Fruit fly (Drosophila melanogaster) whole organism, embryonic: ENCODE measurements around the gene CG32812.

Experiments used
- Awh ChIP-seq: fragments of 200-800 bp; sonication (Bioruptor generic); IDR thresholded peaks from 2 replicates; pipeline ENCODE4, ENCODE4 v1.3.6; 2022; ENCODE audit warnings: missing biosample characterization, missing genetic modification characterization
- C15 ChIP-seq: fragments of 200-800 bp; sonication (Bioruptor generic); IDR thresholded peaks from 3 replicates; pipeline ENCODE4 v1.3.6; 2022; ENCODE audit warnings: missing biosample characterization, missing genetic modification characterization
- CG10147 ChIP-seq: fragments of 200-800 bp; sonication (Bioruptor generic); optimal IDR thresholded peaks from 2 replicates; lab custom pipeline; 2019; ENCODE audit warnings: missing biosample characterization, mild to moderate bottlenecking, missing genetic modification characterization, moderate library complexity
- CG11085 ChIP-seq: fragments of 200-800 bp; sonication (Bioruptor generic); IDR thresholded peaks from 2 replicates; pipeline ENCODE4 v1.3.6; 2022; ENCODE audit warnings: missing biosample characterization, missing genetic modification characterization
- CG11247 ChIP-seq: fragments of 200-800 bp; sonication (Bioruptor generic); IDR thresholded peaks from 2 replicates; pipeline ENCODE4 v1.3.6; 2022; ENCODE audit warnings: missing biosample characterization, missing genetic modification characterization
- CG11560 ChIP-seq: fragments of 200-800 bp; sonication (Bioruptor generic); IDR thresholded peaks from 3 replicates; pipeline ENCODE4 v1.3.6; 2022; ENCODE audit warnings: missing biosample characterization, missing genetic modification characterization
- CG1529 ChIP-seq: fragments of 200-800 bp; sonication (Bioruptor generic); optimal IDR thresholded peaks from 3 replicates; lab custom pipeline; 2018; ENCODE audit warnings: missing biosample characterization, missing genetic modification characterization
- CG15514 ChIP-seq: fragments of 200-800 bp; sonication (Bioruptor generic); optimal IDR thresholded peaks from 3 replicates; lab custom pipeline; 2017; ENCODE audit warnings: missing biosample characterization, missing genetic modification characterization, mild to moderate bottlenecking, moderate library complexity, missing genetic modification reagents
- CG17359 ChIP-seq: fragments of 200-800 bp; sonication (Bioruptor generic); optimal IDR thresholded peaks from 3 replicates; lab custom pipeline; 2018; ENCODE audit warnings: missing biosample characterization, mild to moderate bottlenecking, missing genetic modification characterization, moderate library complexity
- CG17361 ChIP-seq: fragments of 200-800 bp; sonication (Bioruptor generic); IDR thresholded peaks from 3 replicates; pipeline ENCODE4 v1.3.6; 2022; ENCODE audit warnings: missing biosample characterization, missing genetic modification characterization
- CG17612 ChIP-seq: fragments of 200-800 bp; sonication (Bioruptor generic); IDR thresholded peaks from 2 replicates; pipeline ENCODE4 v1.3.6; 2022; ENCODE audit warnings: missing biosample characterization, missing genetic modification characterization
- CG31388 ChIP-seq: fragments of 200-800 bp; sonication (Bioruptor generic); optimal IDR thresholded peaks from 2 replicates; lab custom pipeline; 2016; ENCODE audit warnings: missing biosample characterization, missing genetic modification characterization
- CG3838 ChIP-seq: fragments of 200-800 bp; sonication (Bioruptor generic); optimal IDR thresholded peaks from 3 replicates; lab custom pipeline; 2016; ENCODE audit warnings: missing biosample characterization, missing genetic modification characterization
- CG6254 ChIP-seq: fragments of 200-800 bp; sonication (Bioruptor generic); optimal IDR thresholded peaks from 3 replicates; lab custom pipeline; 2017; ENCODE audit warnings: mild to moderate bottlenecking, missing biosample characterization, missing genetic modification reagents, missing genetic modification characterization
- CG6765 ChIP-seq: fragments of 200-800 bp; sonication (Bioruptor generic); optimal IDR thresholded peaks from 3 replicates; lab custom pipeline; 2017; ENCODE audit warnings: missing biosample characterization, mild to moderate bottlenecking, missing genetic modification characterization
- CG7745 ChIP-seq: fragments of 200-800 bp; sonication (Bioruptor generic); optimal IDR thresholded peaks from 2 replicates; lab custom pipeline; 2018; ENCODE audit warnings: missing biosample characterization, mild to moderate bottlenecking, missing genetic modification characterization, moderate library complexity
- CG8944 ChIP-seq: fragments of 200-800 bp; sonication (Bioruptor generic); optimal IDR thresholded peaks from 3 replicates; lab custom pipeline; 2016; ENCODE audit warnings: missing biosample characterization, missing genetic modification characterization
- CG9727 ChIP-seq: fragments of 200-800 bp; sonication (Bioruptor generic); optimal IDR thresholded peaks from 3 replicates; lab custom pipeline; 2017; ENCODE audit warnings: missing biosample characterization, mild to moderate bottlenecking, missing genetic modification characterization
- CG9797 ChIP-seq: fragments of 200-800 bp; sonication (Bioruptor generic); optimal IDR thresholded peaks from 3 replicates; lab custom pipeline; 2018; ENCODE audit warnings: missing biosample characterization, mild to moderate bottlenecking, missing genetic modification characterization
- CG9817 ChIP-seq: fragments of 200-800 bp; sonication (Bioruptor generic); optimal IDR thresholded peaks from 2 replicates; lab custom pipeline; 2018; ENCODE audit warnings: missing biosample characterization, mild to moderate bottlenecking, missing genetic modification characterization, moderate library complexity
- CkIIα-i1 ChIP-seq: fragments of 200-800 bp; sonication (Bioruptor generic); IDR thresholded peaks from 2 replicates; pipeline ENCODE4 v1.3.6; 2022; ENCODE audit warnings: missing biosample characterization, missing genetic modification characterization
- D19A ChIP-seq: fragments of 200-800 bp; optimal IDR thresholded peaks from 3 replicates; lab custom pipeline; 2019; ENCODE audit warnings: missing biosample characterization, mild to moderate bottlenecking, missing genetic modification characterization, moderate library complexity
- Dip3 ChIP-seq: fragments of 200-800 bp; sonication (Bioruptor generic); optimal IDR thresholded peaks from 3 replicates; lab custom pipeline; 2016; ENCODE audit warnings: missing biosample characterization, missing genetic modification characterization
- E2f1 ChIP-seq: fragments of 200-800 bp; sonication (Bioruptor generic); IDR thresholded peaks from 2 replicates; pipeline ENCODE4 v1.3.6; 2022; ENCODE audit warnings: missing biosample characterization, missing genetic modification characterization
- Ets97D ChIP-seq: fragments of 200-800 bp; sonication (Bioruptor generic); optimal IDR thresholded peaks from 3 replicates; lab custom pipeline; 2016; ENCODE audit warnings: missing biosample characterization, missing genetic modification characterization
- Lhr ChIP-seq: fragments of 200-800 bp; sonication (Bioruptor generic); optimal IDR thresholded peaks from 3 replicates; lab custom pipeline; 2017; ENCODE audit warnings: mild to moderate bottlenecking, missing biosample characterization, missing genetic modification reagents, missing genetic modification characterization
- Myb ChIP-seq: fragments of 200-800 bp; sonication (Bioruptor generic); optimal IDR thresholded peaks from 2 replicates; lab custom pipeline; 2016; ENCODE audit warnings: missing biosample characterization, missing genetic modification characterization
- aop ChIP-seq: fragments of 200-800 bp; sonication (Bioruptor generic); IDR thresholded peaks from 2 replicates; pipeline ENCODE4 v1.3.6; 2022; ENCODE audit warnings: missing biosample characterization, missing genetic modification characterization
- ap ChIP-seq: fragments of 200-800 bp; sonication (Bioruptor generic); IDR thresholded peaks from 2 replicates; pipeline ENCODE4 v1.3.6; 2022; ENCODE audit warnings: missing biosample characterization, missing genetic modification characterization
- chif ChIP-seq, 2 experiments: fragments of 200-800 bp; sonication (Bioruptor generic); optimal IDR thresholded peaks; 3 replicates each; lab custom pipeline; 2016; ENCODE audit warnings: missing biosample characterization in 2 of 2, missing genetic modification characterization in 2 of 2
- ci ChIP-seq: fragments of 200-800 bp; sonication (Bioruptor generic); IDR thresholded peaks from 3 replicates; pipeline ENCODE4 v1.3.6; 2022; ENCODE audit warnings: missing biosample characterization, missing genetic modification characterization
- dan ChIP-seq: fragments of 200-800 bp; sonication (Bioruptor generic); IDR thresholded peaks from 2 replicates; pipeline ENCODE4 v1.3.6; 2022; ENCODE audit warnings: missing biosample characterization, missing genetic modification characterization
- dati ChIP-seq: fragments of 200-800 bp; sonication (Bioruptor generic); IDR thresholded peaks from 2 replicates; pipeline ENCODE4 v1.3.6; 2022; ENCODE audit warnings: missing biosample characterization, missing genetic modification characterization
- dpn ChIP-seq, 2 experiments: fragments of 200-800 bp; sonication (Bioruptor generic); optimal IDR thresholded peaks; 3 replicates each; lab custom pipeline; 2016; ENCODE audit warnings: missing biosample characterization in 2 of 2, missing genetic modification characterization in 2 of 2
- fd3F ChIP-seq: fragments of 200-800 bp; sonication (Bioruptor generic); optimal IDR thresholded peaks from 2 replicates; lab custom pipeline; 2018; ENCODE audit warnings: missing biosample characterization, mild to moderate bottlenecking, missing genetic modification characterization, moderate library complexity
- insv ChIP-seq, 2 experiments: fragments of 200-800 bp; sonication (Bioruptor generic); optimal IDR thresholded peaks; 3 replicates each; lab custom pipeline; 2016 to 2018; ENCODE audit warnings: missing biosample characterization in 2 of 2, missing genetic modification characterization in 2 of 2
- ken ChIP-seq: fragments of 200-800 bp; sonication (Bioruptor generic); IDR thresholded peaks from 3 replicates; pipeline ENCODE4 v1.3.6; 2022; ENCODE audit warnings: missing biosample characterization, missing genetic modification characterization
- lilli ChIP-seq: fragments of 200-800 bp; sonication (Bioruptor generic); optimal IDR thresholded peaks from 3 replicates; lab custom pipeline; 2016; ENCODE audit warnings: missing biosample characterization, missing genetic modification characterization
- lola ChIP-seq, 3 experiments: fragments of >200 bp in 2 of 3; fragments of 200-800 bp in 1 of 3; sonication (Bioruptor generic) in 1 of 3; optimal IDR thresholded peaks; 2 replicates each; lab custom pipeline; 2017 to 2019; ENCODE audit warnings: missing biosample characterization in 3 of 3, missing genetic modification characterization in 3 of 3, mild to moderate bottlenecking in 1 of 3, moderate library complexity in 1 of 3
- mam ChIP-seq: fragments of 200-800 bp; sonication (Bioruptor generic); optimal IDR thresholded peaks from 3 replicates; lab custom pipeline; 2016; ENCODE audit warnings: missing biosample characterization, missing genetic modification characterization
- p53 ChIP-seq: fragments of 200-800 bp; sonication (Bioruptor generic); optimal IDR thresholded peaks from 2 replicates; lab custom pipeline; 2016; ENCODE audit warnings: missing biosample characterization, missing genetic modification characterization
- pho ChIP-seq: fragments of 200-800 bp; sonication (Bioruptor generic); optimal IDR thresholded peaks from 2 replicates; lab custom pipeline; 2016; ENCODE audit warnings: missing biosample characterization, missing genetic modification characterization
- pzg ChIP-seq: fragments of 200-800 bp; sonication (Bioruptor generic); optimal IDR thresholded peaks from 3 replicates; lab custom pipeline; 2018; ENCODE audit warnings: missing biosample characterization, mild to moderate bottlenecking, missing genetic modification characterization, moderate library complexity
- ranshi ChIP-seq: fragments of 200-800 bp; sonication (Bioruptor generic); IDR thresholded peaks from 2 replicates; pipeline ENCODE4 v1.3.6; 2022; ENCODE audit warnings: missing biosample characterization, missing genetic modification characterization
- schlank ChIP-seq: fragments of 200-800 bp; sonication (Bioruptor generic); optimal IDR thresholded peaks from 2 replicates; lab custom pipeline; 2018; ENCODE audit warnings: missing biosample characterization, mild to moderate bottlenecking, missing genetic modification characterization
- sens ChIP-seq: fragments of 200-800 bp; sonication (Bioruptor generic); peaks from one replicate; lab custom pipeline; 2016; ENCODE audit warnings: missing biosample characterization, missing genetic modification characterization
- seq ChIP-seq: fragments of 200-800 bp; sonication (Bioruptor generic); IDR thresholded peaks from 2 replicates; pipeline ENCODE4 v1.3.6; 2022; ENCODE audit warnings: missing biosample characterization, missing genetic modification characterization
- sim ChIP-seq: fragments of 200-800 bp; sonication (Bioruptor generic); IDR thresholded peaks from 2 replicates; pipeline ENCODE4 v1.3.6; 2022; ENCODE audit warnings: missing biosample characterization, missing genetic modification characterization
- sisA ChIP-seq: fragments of 200-800 bp; sonication (Bioruptor generic); IDR thresholded peaks from 2 replicates; pipeline ENCODE4 v1.3.6; 2022; ENCODE audit warnings: missing biosample characterization, missing genetic modification characterization
- sr ChIP-seq: fragments of 200-800 bp; sonication (Bioruptor generic); IDR thresholded peaks from 3 replicates; pipeline ENCODE4 v1.3.6; 2022; ENCODE audit warnings: missing biosample characterization, missing genetic modification characterization
- usp ChIP-seq: fragments of >200 bp; optimal IDR thresholded peaks from 2 replicates; lab custom pipeline; 2017; ENCODE audit warnings: missing biosample characterization, missing genetic modification characterization
- vnd ChIP-seq: fragments of 200-800 bp; sonication (Bioruptor generic); IDR thresholded peaks from 3 replicates; pipeline ENCODE4 v1.3.6; 2022; ENCODE audit warnings: missing biosample characterization, missing genetic modification characterization; ENCODE audit not compliant: partially characterized antibody

Gene CG32812

DNA sequence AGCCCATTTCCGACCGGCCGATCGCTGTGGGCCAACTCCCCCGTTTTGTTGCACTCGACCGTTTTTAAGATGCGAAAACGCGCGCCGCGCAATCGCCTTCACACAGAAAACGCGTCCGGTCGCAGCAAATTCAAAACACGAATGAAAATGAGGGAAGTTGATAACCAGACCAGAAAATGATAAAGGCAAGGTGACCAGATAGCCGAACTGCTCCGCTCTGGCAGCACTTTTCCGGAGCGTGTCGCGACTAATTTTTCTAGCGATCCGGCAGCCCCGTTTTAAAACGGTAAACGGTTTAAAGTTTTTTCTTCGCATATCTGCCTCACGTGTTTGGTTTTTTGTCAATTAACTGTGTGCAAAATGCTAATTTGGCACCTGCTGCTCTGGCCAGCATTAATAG lies 35.1 kb downstream of the CG32812 start, which contains the start of gene DAAM (continued):
- TF ChIP-seq CG17359 (tag; lab: Kevin White, UChicago) (peak; percentile 6), ci (GFP tag; lab: Robert Waterston, UW) (peak; percentile 75), CG17612 (no peak), sisA (GFP tag; lab: Robert Waterston, UW) (no peak), seq (no peak), lilli (GFP tag; lab: Kevin White, UChicago) (no peak), mam (GFP tag; lab: Kevin White, UChicago) (peak; percentile 1), p53 (GFP tag; lab: Kevin White, UChicago) (peak; percentile 37), sens (GFP tag; lab: Kevin White, UChicago) (peak; percentile 73), dpn (GFP tag; optimal IDR thresholded peaks at IDR 0.05; lab: Kevin White, UChicago) (peak; percentile 43 to 46), CG9817 (tag; lab: Kevin White, UChicago) (peak; percentile 56), pho (GFP tag; lab: Kevin White, UChicago) (peak; percentile 4), CG8944 (peak; percentile 18), CG17361 (GFP tag; lab: Robert Waterston, UW) (no peak), ken (GFP tag; lab: Robert Waterston, UW) (peak; percentile 63; the same call in 2 of the 3 replicates), chif (GFP tag; optimal IDR thresholded peaks at IDR 0.05; lab: Kevin White, UChicago) (no peak), Lhr (peak; percentile 97), Myb (GFP tag; lab: Kevin White, UChicago) (peak; percentile 99), CG15514 (GFP tag; lab: Kevin White, UChicago) (peak; percentile 91), Dip3 (GFP tag; lab: Kevin White, UChicago) (peak; percentile 29), CG9797 (peak; percentile 49), E2f1 (GFP tag; lab: Robert Waterston, UW) (peak; percentile 53), CG11247 (GFP tag; lab: Robert Waterston, UW) (0 out of 2 replicates have a peak, but pooled peaks have one; percentile 27), sim (GFP tag; lab: Robert Waterston, UW) (no peak), CG9727 (GFP tag; lab: Kevin White, UChicago) (no peak), ap (GFP tag; lab: Robert Waterston, UW) (no peak), lola (GFP tag; optimal IDR thresholded peaks at IDR 0.05; lab: Kevin White, UChicago) (no peak), Awh (GFP tag; lab: Robert Waterston, UW) (no peak), C15 (GFP tag; lab: Robert Waterston, UW) (no peak), schlank (tag; lab: Kevin White, UChicago) (peak; percentile 35), CG3838 (no peak), Ets97D (GFP tag; lab: Kevin White, UChicago) (peak; percentile 97), CG31388 (GFP tag; lab: Kevin White, UChicago) (no peak), D19A (tag; lab: Kevin White, UChicago) (no peak), CG1529 (GFP tag; lab: Kevin White, UChicago) (no peak), vnd (GFP tag; lab: Robert Waterston, UW) (no peak), CG11560 (tag; lab: Robert Waterston, UW) (peak; percentile 54; the same call in 1 of the 3 replicates), CG11085 (peak; percentile 22; the same call in 1 of the 2 replicates), CG7745 (tag; lab: Kevin White, UChicago) (no peak), dan (GFP tag; lab: Robert Waterston, UW) (no peak), sr (GFP tag; lab: Robert Waterston, UW) (peak; percentile 44; the same call in 2 of the 3 replicates), CG6765 (GFP tag; lab: Kevin White, UChicago) (no peak), ranshi (GFP tag; lab: Robert Waterston, UW) (no peak), pzg (GFP tag; lab: Kevin White, UChicago) (peak; percentile 87), insv (GFP tag; optimal IDR thresholded peaks at IDR 0.05; lab: Kevin White, UChicago) (peak in 1 of 2 experiments; percentile 41), fd3F (GFP tag; lab: Kevin White, UChicago) (peak; percentile 23), aop (GFP tag; lab: Robert Waterston, UW) (no peak), usp (GFP tag; lab: Kevin White, UChicago) (no peak), CkIIα-i1 (GFP tag; lab: Robert Waterston, UW) (no peak), CG6254 (no peak), CG10147 (GFP tag; lab: Kevin White, UChicago) (no peak), dati (GFP tag; lab: Robert Waterston, UW) (no peak)
